Fruit fly (Drosophila melanogaster): ENCODE measurements around the gene bc10.
A peak's percentile ranks its signal among the peaks of the same experiment; 100 is the strongest.

DNA sequence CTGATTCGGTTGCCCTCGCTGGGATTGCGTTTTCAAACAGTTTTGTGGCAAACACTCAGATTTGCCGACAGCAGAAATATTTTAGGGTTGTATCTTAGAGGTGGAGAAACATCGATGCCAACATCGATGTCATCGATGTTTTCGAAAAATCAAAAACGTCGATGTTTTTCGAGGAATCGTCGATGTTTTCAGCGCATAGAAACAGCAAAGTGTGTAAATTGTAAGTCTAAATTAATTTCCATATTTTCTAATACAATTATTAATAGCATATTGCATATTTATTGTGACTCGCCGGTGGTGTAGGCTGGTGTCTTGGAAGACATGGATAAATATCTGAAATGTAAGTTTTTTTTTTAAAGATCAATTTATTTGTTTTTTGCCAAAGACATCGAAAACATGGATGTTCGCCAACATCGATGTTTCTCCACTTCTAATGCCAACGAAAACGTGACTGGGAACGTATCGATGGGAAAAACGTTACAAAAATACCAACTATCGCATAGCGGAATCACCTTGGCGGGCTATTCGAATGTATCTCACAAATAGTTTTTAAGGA, 38.9 kb downstream of the bc10 start, which contains the start of gene TM9SF3:
- TF ChIP-seq peb (GFP tag; IDR thresholded peaks at IDR 0.05), result no peak
- no peak for TF ChIP-seq maf-S (GFP tag; optimal IDR thresholded peaks at IDR 0.05)
- no peak for TF ChIP-seq CG6765 (GFP tag; optimal IDR thresholded peaks at IDR 0.05)
- no peak for TF ChIP-seq Hr78 (GFP tag; optimal IDR thresholded peaks at IDR 0.05)
- TF ChIP-seq Sin3A (optimal IDR thresholded peaks at IDR 0.05), result peak; percentile 92
- TF ChIP-seq Dip2 (GFP tag; IDR thresholded peaks at IDR 0.05), result no peak
- TF ChIP-seq Eip74EF (GFP tag; optimal IDR thresholded peaks at IDR 0.05), result no peak
- TF ChIP-seq CkIIα-i1 (GFP tag; IDR thresholded peaks at IDR 0.05), result 0 out of 2 replicates have a peak, but pooled peaks have one; percentile 21
- no peak for TF ChIP-seq CG3065 (GFP tag; optimal IDR thresholded peaks at IDR 0.05)
